Fruit fly (Drosophila melanogaster): ENCODE measurements around the gene COX6AL2.

COX6AL2 gene

DNA sequence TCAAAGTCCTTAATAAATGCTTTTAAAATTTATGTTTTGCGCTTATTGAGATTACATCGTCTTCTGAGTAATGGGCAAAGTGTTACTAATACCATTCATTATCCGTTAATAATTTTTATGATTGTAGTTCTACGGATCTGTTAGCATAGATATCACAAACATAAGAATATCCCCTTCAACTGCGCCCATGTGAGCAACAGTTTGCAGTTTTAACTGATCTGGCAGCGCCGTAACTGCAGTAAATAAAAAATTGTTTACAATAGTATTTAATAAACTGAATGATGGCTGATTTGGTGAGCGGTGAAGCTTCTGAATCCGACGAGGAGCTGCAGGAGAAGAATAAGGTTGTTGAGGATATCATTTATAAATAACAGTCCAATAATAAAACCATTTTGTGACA lies 43.9 kb downstream of the COX6AL2 start, which contains the start of gene Blos3 (continued):
- TF ChIP-seq D19A (tag; optimal IDR thresholded peaks at IDR 0.05) = no peak
- TF ChIP-seq caup (GFP tag; optimal IDR thresholded peaks at IDR 0.05; ENCODE audit: severe bottlenecking) = peak; percentile 23
- peak; percentile 39 for TF ChIP-seq her (GFP tag; optimal IDR thresholded peaks at IDR 0.05)
- peak; percentile 16 for TF ChIP-seq CG3838 (GFP tag; optimal IDR thresholded peaks at IDR 0.05)
- TF ChIP-seq CG9609 (GFP tag; optimal IDR thresholded peaks at IDR 0.05) = peak; percentile 27
- peak; percentile 51 for TF ChIP-seq Atf-2 (GFP tag; optimal IDR thresholded peaks at IDR 0.05)
- TF ChIP-seq gro (GFP tag; optimal IDR thresholded peaks at IDR 0.05) = peak; percentile 83
- no peak for TF ChIP-seq CG10543 (GFP tag; optimal IDR thresholded peaks at IDR 0.05)
- TF ChIP-seq Awh (GFP tag; IDR thresholded peaks at IDR 0.05) = peak; percentile 38; the same call in 1 of the 2 replicates
- TF ChIP-seq Abd-B (GFP tag; optimal IDR thresholded peaks at IDR 0.05) = peak; percentile 25
- TF ChIP-seq vfl (GFP tag; optimal IDR thresholded peaks at IDR 0.05) = peak; percentile 10
- no peak for TF ChIP-seq CG42726 (GFP tag; IDR thresholded peaks at IDR 0.05; ENCODE audit: partially characterized antibody)
- TF ChIP-seq CG2199 (GFP tag; IDR thresholded peaks at IDR 0.05) = no peak
- peak; percentile 50 for TF ChIP-seq Hsf (GFP tag; optimal IDR thresholded peaks at IDR 0.05)
- TF ChIP-seq CG14014 (GFP tag; IDR thresholded peaks at IDR 0.05) = 0 out of 2 replicates have a peak, but pooled peaks have one; percentile 10
- no peak for TF ChIP-seq ems (GFP tag; optimal IDR thresholded peaks at IDR 0.05)
- TF ChIP-seq CoRest (tag; optimal IDR thresholded peaks at IDR 0.05) = peak; percentile 54
- peak in 1 of 3 experiments; percentile 26 for TF ChIP-seq lola (GFP tag; optimal IDR thresholded peaks at IDR 0.05)
- no peak for TF ChIP-seq CG1024 (GFP tag; IDR thresholded peaks at IDR 0.05)
- TF ChIP-seq Hr51 (GFP tag; optimal IDR thresholded peaks at IDR 0.05) = peak in 1 of 2 experiments; percentile 9
- TF ChIP-seq Dad (GFP tag; optimal IDR thresholded peaks at IDR 0.05) = peak; percentile 15
- TF ChIP-seq CG7357 (GFP tag; IDR thresholded peaks at IDR 0.05) = no peak
- peak; percentile 24 for TF ChIP-seq CG12155 (GFP tag; optimal IDR thresholded peaks at IDR 0.05)
- TF ChIP-seq Stat92E (GFP tag; optimal IDR thresholded peaks at IDR 0.05) = no peak
- peak; percentile 53 for TF ChIP-seq jumu (GFP tag; optimal IDR thresholded peaks at IDR 0.05)
- TF ChIP-seq gcm2 (GFP tag; optimal IDR thresholded peaks at IDR 0.05) = no peak
- TF ChIP-seq Ada2b (GFP tag; IDR thresholded peaks at IDR 0.05) = peak; percentile 35; the same call in 1 of the 2 replicates
- peak; percentile 27 for TF ChIP-seq CG13296 (GFP tag; optimal IDR thresholded peaks at IDR 0.05)
- peak; percentile 3 for TF ChIP-seq CG17385 (GFP tag; optimal IDR thresholded peaks at IDR 0.05)
- no peak for TF ChIP-seq CG16779 (GFP tag; IDR thresholded peaks at IDR 0.05)
- no peak for TF ChIP-seq gt (GFP tag; IDR thresholded peaks at IDR 0.05)
- TF ChIP-seq D (optimal IDR thresholded peaks at IDR 0.05) = no peak
- TF ChIP-seq D (GFP tag; optimal IDR thresholded peaks at IDR 0.05) = no peak
- peak; percentile 36 for TF ChIP-seq fd96Cb (tag; optimal IDR thresholded peaks at IDR 0.05)
- TF ChIP-seq Six4 (GFP tag; optimal IDR thresholded peaks at IDR 0.05) = peak; percentile 21
- no peak for TF ChIP-seq ftz-f1 (GFP tag; optimal IDR thresholded peaks at IDR 0.05)
- no peak for TF ChIP-seq CG6175 (GFP tag; IDR thresholded peaks at IDR 0.05)
- peak; percentile 52 for TF ChIP-seq CG4854 (GFP tag; optimal IDR thresholded peaks at IDR 0.05)
- peak; percentile 7 to 13 for TF ChIP-seq chif (GFP tag; optimal IDR thresholded peaks at IDR 0.05)
- TF ChIP-seq CG7271 (tag; optimal IDR thresholded peaks at IDR 0.05) = no peak
- no peak for TF ChIP-seq CG16815 (GFP tag; optimal IDR thresholded peaks at IDR 0.05)
- TF ChIP-seq CG34376 (GFP tag; optimal IDR thresholded peaks at IDR 0.05) = peak; percentile 0
- no peak for TF ChIP-seq CG6765 (GFP tag; optimal IDR thresholded peaks at IDR 0.05)
- TF ChIP-seq CG1647 (GFP tag; optimal IDR thresholded peaks at IDR 0.05) = peak; percentile 51
- TF ChIP-seq org-1 (GFP tag; optimal IDR thresholded peaks at IDR 0.05) = no peak
- TF ChIP-seq CG4360 (GFP tag; IDR thresholded peaks at IDR 0.05) = no peak
- peak; percentile 16 for TF ChIP-seq tx (GFP tag; optimal IDR thresholded peaks at IDR 0.05)
- no peak for TF ChIP-seq hkb (optimal IDR thresholded peaks at IDR 0.05)
- 0 out of 2 replicates have a peak, but pooled peaks have one; percentile 34 for TF ChIP-seq hkb (GFP tag; IDR thresholded peaks at IDR 0.05)
- TF ChIP-seq twi (tag; optimal IDR thresholded peaks at IDR 0.05) = no peak
- no peak for TF ChIP-seq slou (GFP tag; optimal IDR thresholded peaks at IDR 0.05)

Measured in whole organism, embryonic.